Fruit fly (Drosophila melanogaster): ENCODE results near the gene CG4199.

Gene CG4199

dm6 chrX:2036800-2037488, 36.3 kb downstream of the CG4199 start:
- TF ChIP-seq oc (tag; optimal IDR thresholded peaks at IDR 0.05), result no peak
- TF ChIP-seq Xrp1 (GFP tag; IDR thresholded peaks at IDR 0.05), result peak; percentile 38; the same call in 1 of the 2 replicates
- TF ChIP-seq CG2678 (tag; optimal IDR thresholded peaks at IDR 0.05), result peak; percentile 42
- TF ChIP-seq CG30403 (GFP tag; optimal IDR thresholded peaks at IDR 0.05), result peak; percentile 34
- TF ChIP-seq CG16779 (GFP tag; IDR thresholded peaks at IDR 0.05), result no peak
- TF ChIP-seq NfI (GFP tag; optimal IDR thresholded peaks at IDR 0.05), result peak; percentile 3
- TF ChIP-seq pb (GFP tag; optimal IDR thresholded peaks at IDR 0.05), result peak; percentile 44
- TF ChIP-seq CG15601 (tag; optimal IDR thresholded peaks at IDR 0.05), result peak; percentile 4
- peak; percentile 11 for TF ChIP-seq pum (GFP tag; optimal IDR thresholded peaks at IDR 0.05)
- peak; percentile 77 for TF ChIP-seq Med (GFP tag)
- TF ChIP-seq CG10431 (GFP tag; optimal IDR thresholded peaks at IDR 0.05), result no peak
- no peak for TF ChIP-seq z (GFP tag; IDR thresholded peaks at IDR 0.05)
- peak; percentile 30 for TF ChIP-seq nmo (GFP tag; optimal IDR thresholded peaks at IDR 0.05)
- TF ChIP-seq Chrac-16 (GFP tag; optimal IDR thresholded peaks at IDR 0.05), result peak; percentile 8
- TF ChIP-seq row (GFP tag; IDR thresholded peaks at IDR 0.05), result peak; percentile 92
- TF ChIP-seq CG5180 (GFP tag; optimal IDR thresholded peaks at IDR 0.05), result peak; percentile 85
- TF ChIP-seq Hsf (GFP tag; optimal IDR thresholded peaks at IDR 0.05), result peak; percentile 26
- TF ChIP-seq chif (GFP tag; optimal IDR thresholded peaks at IDR 0.05), result peak in 1 of 2 experiments; percentile 25
- peak; percentile 19; the same call in 1 of the 2 replicates for TF ChIP-seq CG32532 (GFP tag; IDR thresholded peaks at IDR 0.05)
- peak; percentile 16 for TF ChIP-seq Six4 (GFP tag; optimal IDR thresholded peaks at IDR 0.05)
- TF ChIP-seq CG1603 (tag; optimal IDR thresholded peaks at IDR 0.05), result peak; percentile 44
- TF ChIP-seq Side (GFP tag; optimal IDR thresholded peaks at IDR 0.05), result no peak
- TF ChIP-seq CG1529 (GFP tag; optimal IDR thresholded peaks at IDR 0.05), result peak; percentile 4
- TF ChIP-seq CG16815 (GFP tag; optimal IDR thresholded peaks at IDR 0.05), result no peak
- TF ChIP-seq CG9215 (GFP tag; IDR thresholded peaks at IDR 0.05), result peak; percentile 28; the same call in 1 of the 2 replicates
- TF ChIP-seq CG15269 (tag; optimal IDR thresholded peaks at IDR 0.05), result no peak
- TF ChIP-seq sisA (GFP tag; IDR thresholded peaks at IDR 0.05), result peak; percentile 40; the same call in 1 of the 2 replicates
- TF ChIP-seq CG13775 (GFP tag; optimal IDR thresholded peaks at IDR 0.05), result no peak
- TF ChIP-seq Hr51 (GFP tag; optimal IDR thresholded peaks at IDR 0.05), result peak in 1 of 2 experiments; percentile 30
- peak; percentile 17 for TF ChIP-seq CG17359 (tag; optimal IDR thresholded peaks at IDR 0.05)
- no peak for TF ChIP-seq NC2β (GFP tag; optimal IDR thresholded peaks at IDR 0.05)
- TF ChIP-seq CG9932 (GFP tag; IDR thresholded peaks at IDR 0.05), result no peak
- peak; percentile 17 for TF ChIP-seq shn (GFP tag; optimal IDR thresholded peaks at IDR 0.05)
- TF ChIP-seq CG9437 (GFP tag; optimal IDR thresholded peaks at IDR 0.05), result peak; percentile 36
- TF ChIP-seq CG17912 (GFP tag; optimal IDR thresholded peaks at IDR 0.05), result no peak
- no peak for TF ChIP-seq CG14667 (GFP tag; IDR thresholded peaks at IDR 0.05)
- peak; percentile 7 for TF ChIP-seq mam (GFP tag; optimal IDR thresholded peaks at IDR 0.05)
- peak; percentile 90 for TF ChIP-seq sens (GFP tag)
- TF ChIP-seq CG7745 (tag; optimal IDR thresholded peaks at IDR 0.05), result no peak
- TF ChIP-seq hkb (optimal IDR thresholded peaks at IDR 0.05), result no peak
- 0 out of 2 replicates have a peak, but pooled peaks have one; percentile 15 for TF ChIP-seq hkb (GFP tag; IDR thresholded peaks at IDR 0.05)
- no peak for TF ChIP-seq D (optimal IDR thresholded peaks at IDR 0.05)
- TF ChIP-seq D (GFP tag; optimal IDR thresholded peaks at IDR 0.05), result peak; percentile 10
- peak; percentile 2 for TF ChIP-seq CG7556 (GFP tag; optimal IDR thresholded peaks at IDR 0.05)
- TF ChIP-seq ind (GFP tag; optimal IDR thresholded peaks at IDR 0.05), result peak; percentile 33
- TF ChIP-seq CG15073 (GFP tag; optimal IDR thresholded peaks at IDR 0.05), result no peak
- peak; percentile 50 for TF ChIP-seq CG11504 (tag; optimal IDR thresholded peaks at IDR 0.05)
- TF ChIP-seq jumu (GFP tag; optimal IDR thresholded peaks at IDR 0.05), result peak; percentile 32
- peak; percentile 2 for TF ChIP-seq grau (tag; optimal IDR thresholded peaks at IDR 0.05)
- peak; percentile 12 for TF ChIP-seq CG18599 (GFP tag; optimal IDR thresholded peaks at IDR 0.05)

All from whole organism, embryonic.